Worm (Caenorhabditis elegans): Measurements from ENCODE around the gene T04F3.3.

DNA sequence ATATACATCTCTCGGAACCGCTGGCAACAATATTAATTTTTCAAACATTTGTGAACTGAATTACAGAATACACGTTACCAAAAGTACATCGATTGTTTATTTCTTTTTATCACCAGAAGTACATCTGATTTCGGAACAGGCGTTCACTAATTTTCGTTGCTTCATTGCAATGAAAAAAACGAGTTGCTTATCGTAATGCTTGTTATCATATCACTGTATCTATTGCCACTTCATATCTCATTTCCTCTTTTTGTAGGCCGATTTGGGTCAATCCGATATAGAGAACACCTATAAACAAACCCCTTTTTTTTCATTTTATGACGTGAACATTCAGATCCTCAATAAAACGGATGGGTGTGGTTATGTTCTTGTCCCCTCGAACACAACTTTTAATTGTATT, 21.4 kb upstream of the T04F3.3 start:
- TF ChIP-seq egl-27 (tag; optimal IDR thresholded peaks at IDR 0.05): no peak
- TF ChIP-seq nhr-77 (tag; optimal IDR thresholded peaks at IDR 0.05): no peak
- TF ChIP-seq unc-39 (tag; optimal IDR thresholded peaks at IDR 0.05): no peak
- TF ChIP-seq zip-2 (tag; optimal IDR thresholded peaks at IDR 0.05): no peak
